Worm (Caenorhabditis elegans): ENCODE results near the gene T03F7.7.
"Not testable (repeated sequence)": the region's sequence is repeated elsewhere in the genome, so short reads cannot be mapped to it uniquely, and the experiment has no call there.

T03F7.7 gene

DNA sequence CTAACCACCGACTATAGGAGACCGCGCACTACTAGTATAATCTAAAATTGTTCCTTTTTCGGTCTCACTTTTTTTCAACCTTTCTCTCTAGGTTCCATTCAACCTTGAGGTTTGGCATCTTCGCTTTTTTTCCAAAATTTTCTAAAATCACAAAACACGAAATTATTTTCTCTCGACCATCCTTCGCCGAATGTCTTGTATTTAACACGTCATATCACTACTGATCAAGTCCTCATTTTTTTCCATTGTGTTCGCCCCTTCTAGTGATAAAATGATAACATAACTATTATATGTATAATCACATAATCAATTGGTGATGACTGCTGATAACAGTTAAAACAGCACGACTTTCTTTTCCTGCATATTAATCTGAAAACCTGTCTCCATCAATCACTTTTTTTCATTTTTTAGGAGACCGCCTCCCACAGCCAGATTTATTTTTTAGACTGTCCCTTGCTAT lies at the start of gene T03F7.7:
Gene T03F7.7 (plus strand): TSS at position 410 of the 460 bp plus-strand sequence.
- no peak for TF ChIP-seq W03F9.2 (tag; optimal IDR thresholded peaks at IDR 0.05)

DNA sequence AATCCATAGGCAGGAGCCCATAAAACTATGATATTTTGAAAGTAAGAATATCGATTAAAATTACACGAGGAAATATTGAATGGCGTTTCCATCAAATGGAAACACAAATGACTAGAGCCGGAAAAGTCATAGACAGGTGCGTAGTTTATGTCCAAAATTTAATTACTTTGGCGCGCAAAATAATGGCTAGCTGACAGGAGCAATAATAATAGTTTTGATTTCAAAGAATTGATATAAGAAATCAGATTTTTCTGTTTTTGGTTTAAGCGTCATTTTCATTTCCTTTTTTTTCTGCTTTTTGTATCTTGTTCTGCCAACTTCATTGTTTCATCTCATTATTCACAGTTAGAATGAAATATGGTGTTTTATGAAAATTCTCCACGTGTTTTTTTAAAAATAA lies 48.2 kb upstream of the T03F7.7 start, which contains the start of gene F07B10.4:
Gene F07B10.4 (minus strand): TSS at position 101 of the 400 bp plus-strand sequence.
- TF ChIP-seq him-1 (tag; optimal IDR thresholded peaks at IDR 0.05) (no peak), W03F9.2 (tag; optimal IDR thresholded peaks at IDR 0.05) (no peak), dao-5 (tag; optimal IDR thresholded peaks at IDR 0.05) (no peak)

DNA sequence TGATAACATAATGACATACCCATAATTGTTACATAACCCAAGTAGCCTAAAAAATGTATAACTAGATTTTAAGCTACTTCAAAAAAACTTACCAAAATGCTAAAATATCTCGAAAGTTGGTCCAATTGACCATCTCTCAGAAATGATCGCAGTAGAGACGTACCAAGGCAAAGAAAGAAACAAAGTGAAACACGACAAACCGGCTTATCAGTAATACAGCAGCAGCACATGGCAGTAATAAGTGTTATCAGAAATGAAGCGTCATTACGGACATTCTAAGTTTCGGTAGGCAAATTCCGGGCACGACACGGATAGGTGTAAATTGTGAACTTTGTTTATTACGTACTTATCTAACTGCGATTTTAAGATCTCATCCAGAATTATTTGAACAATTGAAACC lies 45.7 kb upstream of the T03F7.7 start, which contains the start of gene cln-3.1:
Gene cln-3.1 (minus strand): TSS at position 171 of the 400 bp plus-strand sequence.
- no peak for TF ChIP-seq dao-5 (tag; optimal IDR thresholded peaks at IDR 0.05)
- TF ChIP-seq him-1 (tag; optimal IDR thresholded peaks at IDR 0.05), result no peak
- no peak for TF ChIP-seq W03F9.2 (tag; optimal IDR thresholded peaks at IDR 0.05)

DNA sequence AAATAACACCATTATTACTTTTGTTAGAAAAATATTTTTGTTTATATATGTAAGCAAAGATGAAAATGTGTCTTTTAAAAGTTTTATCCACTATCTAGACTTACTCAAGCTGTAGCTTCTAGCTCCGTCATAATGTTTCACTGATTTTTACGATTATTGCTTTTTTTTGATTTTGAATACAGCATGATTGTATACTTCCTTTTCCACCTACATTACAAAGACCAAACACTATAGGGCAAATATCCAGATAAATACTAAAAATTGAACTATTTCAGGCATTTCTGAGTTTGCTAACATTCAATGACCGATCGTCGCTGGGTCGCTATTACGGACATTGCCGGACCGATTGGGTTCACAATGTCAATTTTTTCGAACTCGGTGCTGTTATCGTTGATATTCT lies 44.5 kb upstream of the T03F7.7 start, which contains the start of gene str-116:
Gene str-116 (plus strand): TSS at position 301 of the 400 bp plus-strand sequence.
- no peak for TF ChIP-seq him-1 (tag; optimal IDR thresholded peaks at IDR 0.05)
- no peak for TF ChIP-seq dao-5 (tag; optimal IDR thresholded peaks at IDR 0.05)
- no peak for TF ChIP-seq W03F9.2 (tag; optimal IDR thresholded peaks at IDR 0.05)

DNA sequence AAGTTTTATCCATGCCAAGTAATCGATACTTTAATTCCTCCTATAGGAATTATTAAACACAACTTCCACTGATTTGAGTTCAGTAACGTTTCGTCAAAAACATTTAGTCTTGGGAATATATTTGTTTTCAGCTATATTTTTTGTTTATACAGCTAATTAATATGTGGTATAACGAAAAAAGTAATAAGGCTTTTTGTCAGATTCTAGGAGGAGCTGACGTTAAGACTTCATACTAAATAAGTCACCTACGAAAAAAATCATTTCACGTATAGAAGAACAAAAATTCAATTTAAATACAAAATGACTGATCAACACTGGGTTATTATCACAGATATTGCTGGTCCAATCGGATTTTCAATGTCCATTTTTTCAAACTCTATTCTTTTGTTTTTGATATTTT lies 42.4 kb upstream of the T03F7.7 start, which contains the start of gene str-115:
Gene str-115 (plus strand): TSS at position 301 of the 400 bp plus-strand sequence.
- TF ChIP-seq dao-5 (tag; optimal IDR thresholded peaks at IDR 0.05) (no peak), W03F9.2 (tag; optimal IDR thresholded peaks at IDR 0.05) (no peak), him-1 (tag; optimal IDR thresholded peaks at IDR 0.05) (no peak)

DNA sequence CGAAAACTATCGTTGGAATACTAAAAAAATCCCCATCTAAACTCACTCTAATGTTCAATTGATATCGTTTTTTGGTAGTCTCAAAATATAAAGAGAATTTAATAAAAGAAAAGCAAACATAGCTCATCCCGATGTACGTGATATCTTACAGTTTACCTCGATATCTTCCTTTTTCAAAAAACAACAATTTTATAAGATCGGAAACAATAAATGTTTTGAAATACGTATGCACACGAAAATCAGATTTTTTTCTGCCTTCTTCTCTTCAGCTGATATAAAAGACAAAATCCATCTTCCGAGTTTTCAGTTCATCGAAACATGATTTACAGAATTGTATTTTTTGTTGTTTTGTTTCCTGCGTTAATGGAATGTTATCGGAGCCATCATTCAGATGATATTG lies 40.2 kb upstream of the T03F7.7 start, which contains the start of gene clec-222:
Gene clec-222 (plus strand): TSS at position 301 of the 400 bp plus-strand sequence.
- no peak for TF ChIP-seq dao-5 (tag; optimal IDR thresholded peaks at IDR 0.05)
- TF ChIP-seq him-1 (tag; optimal IDR thresholded peaks at IDR 0.05), result no peak
- TF ChIP-seq W03F9.2 (tag; optimal IDR thresholded peaks at IDR 0.05), result no peak

DNA sequence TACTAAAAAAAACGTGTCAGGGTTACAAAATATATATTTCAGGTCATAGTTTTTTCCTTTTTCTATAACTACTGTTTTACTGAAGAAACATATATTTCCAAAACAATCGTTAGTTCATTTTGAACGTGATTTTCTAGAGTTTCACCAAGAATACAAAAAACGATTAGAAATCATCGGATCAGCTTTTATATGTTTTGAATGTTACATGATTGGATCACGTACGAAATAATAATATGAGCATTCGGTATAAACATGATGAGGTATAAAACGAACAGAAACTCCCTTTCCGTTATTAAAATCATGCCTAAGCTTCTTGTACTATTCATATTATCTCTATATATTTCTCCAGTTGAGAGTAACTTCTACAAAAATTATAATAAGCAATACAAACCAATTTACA lies 38.4 kb upstream of the T03F7.7 start, which contains the start of gene clec-223:
Gene clec-223 (plus strand): TSS at position 301 of the 400 bp plus-strand sequence.
- TF ChIP-seq him-1 (tag; optimal IDR thresholded peaks at IDR 0.05), result no peak

DNA sequence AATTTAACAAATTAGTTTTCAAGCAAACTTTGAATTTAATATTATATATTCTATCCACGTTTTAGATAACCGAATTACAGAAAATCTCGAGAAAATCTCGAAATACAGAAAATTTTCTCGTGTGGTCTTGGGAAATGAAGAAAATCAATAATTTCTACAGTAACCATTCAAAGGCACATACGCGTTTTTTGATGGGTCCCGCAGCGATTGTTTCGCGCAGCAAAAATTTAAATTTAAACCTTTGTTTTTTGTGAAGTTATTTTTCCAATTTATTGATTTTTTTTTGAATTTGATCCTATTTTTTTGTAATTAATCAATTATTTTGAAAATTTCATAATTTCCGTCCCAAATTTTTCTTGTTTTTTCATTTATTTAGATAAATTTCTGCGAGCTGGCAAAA lies 31.7 kb upstream of the T03F7.7 start:
- no peak for TF ChIP-seq W03F9.2 (tag; optimal IDR thresholded peaks at IDR 0.05)
- TF ChIP-seq dao-5 (tag; optimal IDR thresholded peaks at IDR 0.05), result no peak
- no peak for TF ChIP-seq him-1 (tag; optimal IDR thresholded peaks at IDR 0.05)

DNA sequence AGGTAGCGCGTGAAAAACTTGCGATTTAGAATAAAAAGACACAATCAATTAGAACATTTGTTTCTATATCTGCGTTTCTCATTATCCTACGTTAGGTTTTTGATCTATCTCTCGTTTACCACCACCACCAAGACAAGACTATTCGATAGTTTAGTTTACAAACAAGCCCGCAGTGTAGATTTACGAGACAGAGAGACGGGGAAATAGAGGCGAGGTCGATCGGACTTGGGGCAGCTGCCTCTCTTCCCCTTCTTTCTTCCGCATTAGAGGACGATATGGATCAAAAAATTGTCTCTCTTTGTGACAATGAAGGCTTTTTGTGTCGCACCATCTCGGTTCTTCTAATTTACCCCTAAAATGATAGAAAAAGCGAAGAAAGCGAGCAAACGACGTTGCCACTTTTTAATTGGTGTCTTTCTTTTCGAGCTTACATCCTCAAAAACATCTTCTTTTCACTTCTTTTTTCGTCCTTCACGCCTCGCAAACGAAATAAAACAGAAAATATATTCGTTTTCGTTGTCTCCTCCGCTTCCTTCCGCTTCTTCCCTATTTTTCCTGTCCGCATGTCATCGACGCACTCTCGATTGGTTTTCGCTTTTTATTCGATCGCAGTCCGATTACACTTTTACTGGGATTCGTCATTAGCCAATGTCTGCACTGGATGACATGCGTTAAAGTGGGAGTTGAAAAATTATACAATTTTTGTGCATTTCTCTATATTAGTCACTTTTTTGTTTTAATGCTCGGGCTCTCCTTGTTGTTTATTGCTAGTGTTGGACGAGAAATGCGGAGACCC lies 29.6 kb upstream of the T03F7.7 start:
- TF ChIP-seq dao-5 (tag; optimal IDR thresholded peaks at IDR 0.05), result no peak
- no peak for TF ChIP-seq W03F9.2 (tag; optimal IDR thresholded peaks at IDR 0.05)
- TF ChIP-seq him-1 (tag; optimal IDR thresholded peaks at IDR 0.05), result no peak

DNA sequence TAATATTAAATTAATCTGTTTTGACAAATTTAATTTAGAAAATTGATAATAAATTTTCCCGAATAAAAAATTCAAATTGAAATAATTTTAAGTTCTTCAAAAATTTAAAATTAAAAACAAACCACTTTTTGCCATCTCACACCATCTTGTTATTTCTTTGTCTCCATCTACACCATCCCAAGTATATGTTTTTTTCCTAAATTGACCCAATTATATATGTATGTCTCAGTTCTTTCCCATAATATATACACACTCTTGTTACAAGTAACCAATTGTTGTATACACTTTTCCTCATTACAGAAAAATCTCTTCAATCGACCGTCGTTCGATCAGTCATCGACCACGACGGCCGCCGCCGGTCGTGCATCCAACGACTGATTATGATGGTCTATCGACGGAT lies 28.9 kb upstream of the T03F7.7 start, which contains the start of gene gly-20:
Gene gly-20 (plus strand): TSS at position 301 of the 400 bp plus-strand sequence.
- TF ChIP-seq dao-5 (tag; optimal IDR thresholded peaks at IDR 0.05) (no peak), him-1 (tag; optimal IDR thresholded peaks at IDR 0.05) (no peak), W03F9.2 (tag; optimal IDR thresholded peaks at IDR 0.05) (no peak)

DNA sequence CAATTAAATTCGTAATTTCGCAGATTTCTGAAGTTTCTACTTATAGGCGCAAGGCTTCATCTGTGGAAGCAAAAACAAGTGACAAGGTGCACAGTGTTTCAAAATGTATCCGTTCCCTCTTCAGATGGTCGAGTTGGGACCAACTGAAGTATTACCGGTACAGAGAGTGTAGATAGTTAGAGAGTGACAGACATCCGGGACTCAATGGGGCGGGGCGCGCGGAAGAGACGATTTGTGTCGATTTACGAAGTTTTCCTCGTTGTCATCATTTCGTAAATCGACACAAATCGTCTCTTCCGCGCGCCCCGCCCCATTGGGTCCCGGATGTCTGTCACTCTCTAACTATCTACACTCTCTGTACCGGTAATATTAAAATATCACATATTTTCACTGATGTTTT lies 25.1 kb upstream of the T03F7.7 start, which contains the start of gene C03E10.3:
Gene C03E10.3 (plus strand): TSS at position 301 of the 400 bp plus-strand sequence.
- not testable (repeated sequence) for TF ChIP-seq him-1, dao-5, W03F9.2 (tag; optimal IDR thresholded peaks at IDR 0.05)

DNA sequence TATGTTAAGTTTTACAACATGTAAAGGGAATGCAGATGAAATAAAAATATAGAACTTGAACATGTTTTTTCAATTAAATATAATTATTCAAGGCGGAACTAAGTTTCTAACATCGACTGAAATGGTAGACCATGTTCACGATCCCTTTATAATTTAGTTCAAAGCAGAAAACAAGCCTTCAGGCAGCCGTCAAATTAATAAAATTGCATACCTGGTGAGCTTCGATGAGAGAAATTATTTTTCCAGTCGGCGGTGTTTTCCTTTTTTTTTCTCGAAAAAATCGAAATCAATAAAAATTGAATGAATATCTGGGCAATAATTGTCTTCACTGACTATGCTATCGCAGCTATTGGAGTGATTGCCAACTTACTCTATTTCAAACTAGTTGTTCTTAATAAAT lies 20.3 kb upstream of the T03F7.7 start, which contains the start of gene C03E10.1:
Gene C03E10.1 (plus strand): TSS at position 301 of the 400 bp plus-strand sequence.
- TF ChIP-seq dao-5 (tag; optimal IDR thresholded peaks at IDR 0.05) (no peak), W03F9.2 (tag; optimal IDR thresholded peaks at IDR 0.05) (no peak)

DNA sequence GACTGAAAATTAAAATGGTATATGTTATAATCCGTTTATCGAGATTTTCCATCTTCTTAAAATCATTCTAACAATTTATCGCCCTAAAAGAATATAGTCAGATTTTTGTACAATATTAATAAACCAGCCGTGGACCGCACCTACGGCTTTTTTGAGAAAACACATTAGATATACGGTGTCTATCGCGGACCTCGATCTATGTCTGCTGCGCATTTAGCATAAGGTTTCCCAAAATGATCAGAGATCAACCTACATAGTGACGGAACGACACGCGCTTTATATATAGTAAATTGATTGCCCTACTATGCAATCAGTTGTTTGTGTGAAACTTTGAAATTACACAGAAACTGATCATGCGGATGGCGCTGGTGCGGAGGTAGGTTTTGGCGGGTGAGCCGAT lies 18.5 kb upstream of the T03F7.7 start:
- no peak for TF ChIP-seq dao-5 (tag; optimal IDR thresholded peaks at IDR 0.05)
- no peak for TF ChIP-seq W03F9.2 (tag; optimal IDR thresholded peaks at IDR 0.05)
- no peak for TF ChIP-seq him-1 (tag; optimal IDR thresholded peaks at IDR 0.05)

DNA sequence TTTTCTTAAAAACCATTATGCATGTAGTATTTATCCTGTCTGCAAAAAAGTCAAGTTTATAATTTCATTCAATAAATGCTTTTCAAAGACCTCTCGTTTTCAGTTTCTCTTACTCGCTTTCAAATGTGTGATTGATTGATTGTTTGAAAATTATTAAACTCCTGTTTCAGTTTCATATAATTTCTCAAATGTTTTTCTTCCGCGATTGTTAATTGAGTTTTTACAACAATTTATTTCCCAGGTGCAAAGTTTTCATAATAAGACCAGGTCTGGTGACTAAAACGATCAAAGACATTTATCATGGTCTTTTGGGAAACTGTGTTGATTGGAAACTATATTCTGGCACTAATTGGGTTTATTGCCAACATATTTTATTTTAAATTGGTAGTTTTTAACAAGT lies 16.8 kb upstream of the T03F7.7 start, which contains the start of gene T03F7.6:
Gene T03F7.6 (plus strand): TSS at position 301 of the 400 bp plus-strand sequence.
- TF ChIP-seq W03F9.2 (tag; optimal IDR thresholded peaks at IDR 0.05) (no peak), dao-5 (tag; optimal IDR thresholded peaks at IDR 0.05) (no peak), him-1 (tag; optimal IDR thresholded peaks at IDR 0.05) (no peak)

Measured in whole organism, L4/young adult.